Worm (Caenorhabditis elegans): Measurements from ENCODE around the gene Y82E9BR.22.

Gene Y82E9BR.22

DNA sequence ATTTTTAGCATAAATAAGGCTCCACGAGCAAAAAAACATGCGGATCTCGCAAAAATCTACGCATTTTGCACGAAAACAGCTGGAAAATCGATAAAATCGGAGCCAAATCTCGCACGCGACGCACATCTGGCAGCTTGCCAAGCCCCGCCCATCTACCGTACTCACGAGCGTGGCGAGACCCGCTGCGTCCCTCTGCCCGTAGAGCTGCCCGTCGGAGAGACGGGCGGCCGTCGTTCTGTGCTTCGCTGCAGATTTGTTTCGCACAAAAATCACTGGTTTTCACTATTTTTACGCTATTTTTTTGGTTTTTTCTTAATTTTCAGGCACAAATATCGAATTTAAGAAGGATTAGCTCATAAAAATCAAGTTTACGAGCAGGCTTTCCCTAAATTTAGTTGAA is 9.7 kb upstream of the Y82E9BR.22 start (continued):
- peak; percentile 12 for TF ChIP-seq ceh-8 (GFP tag; optimal IDR thresholded peaks at IDR 0.05)
- TF ChIP-seq snpc-4 (tag; optimal IDR thresholded peaks at IDR 0.05), result peak; percentile 34
- TF ChIP-seq mep-1 (tag; optimal IDR thresholded peaks at IDR 0.05), result peak; percentile 66
- TF ChIP-seq nhr-237 (tag; optimal IDR thresholded peaks at IDR 0.05), result peak; percentile 42
- TF ChIP-seq sup-37 (GFP tag; optimal IDR thresholded peaks at IDR 0.05), result peak; percentile 72
- peak; percentile 83 for TF ChIP-seq unc-86 (tag; optimal IDR thresholded peaks at IDR 0.05)
- peak; percentile 87 for TF ChIP-seq skn-1 (tag; optimal IDR thresholded peaks at IDR 0.05)
- TF ChIP-seq pax-3 (tag; optimal IDR thresholded peaks at IDR 0.05), result peak; percentile 83
- TF ChIP-seq elt-3 (tag; optimal IDR thresholded peaks at IDR 0.05), result peak in 3 of 6 experiments; percentile 61 to 70 (median 69)
- peak; percentile 70 for TF ChIP-seq unc-130 (tag; optimal IDR thresholded peaks at IDR 0.05)
- no peak for TF ChIP-seq Y116A8C.19 (tag; optimal IDR thresholded peaks at IDR 0.05; ENCODE audit: borderline replicate concordance)
- TF ChIP-seq fkh-8 (tag; optimal IDR thresholded peaks at IDR 0.05), result peak; percentile 90
- peak; percentile 93 for TF ChIP-seq nhr-47 (tag; optimal IDR thresholded peaks at IDR 0.05)
- no peak for TF ChIP-seq nhr-11 (tag; optimal IDR thresholded peaks at IDR 0.05)
- TF ChIP-seq lin-35 (GFP tag; optimal IDR thresholded peaks at IDR 0.05), result peak; percentile 82 to 89
- no peak for TF ChIP-seq ceh-63 (GFP tag; optimal IDR thresholded peaks at IDR 0.05)
- TF ChIP-seq egl-27 (tag; optimal IDR thresholded peaks at IDR 0.05), result no peak
- TF ChIP-seq lsy-2 (tag; optimal IDR thresholded peaks at IDR 0.05), result peak; percentile 99
- peak; percentile 15 for TF ChIP-seq aly-2 (tag; optimal IDR thresholded peaks at IDR 0.05)
- no peak for TF ChIP-seq unc-62 (GFP tag; optimal IDR thresholded peaks at IDR 0.05)
- TF ChIP-seq efl-3 (GFP tag; optimal IDR thresholded peaks at IDR 0.05), result no peak
- peak; percentile 85 to 97 (median 86) for TF ChIP-seq ceh-82 (tag; optimal IDR thresholded peaks at IDR 0.05)
- TF ChIP-seq nhr-77 (tag; optimal IDR thresholded peaks at IDR 0.05), result peak; percentile 79
- TF ChIP-seq zip-4 (GFP tag; optimal IDR thresholded peaks at IDR 0.05), result peak; percentile 62
- peak; percentile 93 for TF ChIP-seq nhr-85 (tag)
- TF ChIP-seq nhr-19 (GFP tag; conservative IDR thresholded peaks at IDR 0.05), result peak; percentile 89
- peak; percentile 85 for TF ChIP-seq jun-1 (tag; optimal IDR thresholded peaks at IDR 0.05)
- TF ChIP-seq ets-5 (GFP tag; IDR thresholded peaks at IDR 0.05), result no peak
- peak; percentile 47 for TF ChIP-seq ztf-4 (tag; optimal IDR thresholded peaks at IDR 0.05)
- no peak for TF ChIP-seq unc-30 (tag; optimal IDR thresholded peaks at IDR 0.05)
- no peak for TF ChIP-seq alr-1 (tag; optimal IDR thresholded peaks at IDR 0.05; ENCODE audit: borderline replicate concordance)
- TF ChIP-seq ztf-11 (tag; optimal IDR thresholded peaks at IDR 0.05), result peak in 1 of 2 experiments; percentile 73
- peak; percentile 69 for TF ChIP-seq irx-1 (tag; optimal IDR thresholded peaks at IDR 0.05)
- TF ChIP-seq pag-3 (tag; optimal IDR thresholded peaks at IDR 0.05; ENCODE audit: borderline replicate concordance, insufficient read depth), result no peak
- TF ChIP-seq ama-1 (optimal IDR thresholded peaks at IDR 0.05), result peak; percentile 80

DNA sequence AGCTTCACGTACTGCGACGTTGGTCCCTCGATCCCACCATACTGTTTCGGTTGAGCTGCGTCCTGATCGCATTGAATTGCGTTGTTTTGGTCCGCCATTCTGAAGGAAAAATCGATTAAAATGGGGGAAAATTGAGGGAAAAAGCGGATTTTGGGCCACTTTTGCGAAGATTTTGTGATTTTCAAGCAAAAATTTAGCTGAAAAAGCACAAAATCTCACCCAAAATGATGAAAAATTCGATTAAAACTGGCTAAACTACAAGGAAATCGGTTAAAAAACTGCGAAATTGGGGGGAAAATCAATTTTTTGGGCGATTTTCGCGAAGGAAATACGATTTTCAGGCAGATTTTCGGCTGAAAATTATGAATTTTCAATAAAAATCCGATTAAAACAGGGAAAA is 8.1 kb upstream of the Y82E9BR.22 start, which contains the start of gene elc-1:
Gene elc-1 (minus strand): TSS at position 101 of the 400 bp plus-strand sequence.
- TF ChIP-seq nhr-237 (tag; optimal IDR thresholded peaks at IDR 0.05) (no peak), ama-1 (optimal IDR thresholded peaks at IDR 0.05) (no peak), efl-3 (GFP tag; optimal IDR thresholded peaks at IDR 0.05) (no peak), unc-130 (tag; optimal IDR thresholded peaks at IDR 0.05) (no peak), sox-4 (tag; optimal IDR thresholded peaks at IDR 0.05) (no peak), lin-13 (GFP tag; optimal IDR thresholded peaks at IDR 0.05) (no peak), unc-30 (tag; optimal IDR thresholded peaks at IDR 0.05) (no peak), mef-2 (tag; optimal IDR thresholded peaks at IDR 0.05) (no peak), fkh-4 (tag; optimal IDR thresholded peaks at IDR 0.05; ENCODE audit: borderline replicate concordance) (no peak), alr-1 (tag; optimal IDR thresholded peaks at IDR 0.05; ENCODE audit: borderline replicate concordance) (no peak), C16A3.4 (tag; optimal IDR thresholded peaks at IDR 0.05) (no peak)

DNA sequence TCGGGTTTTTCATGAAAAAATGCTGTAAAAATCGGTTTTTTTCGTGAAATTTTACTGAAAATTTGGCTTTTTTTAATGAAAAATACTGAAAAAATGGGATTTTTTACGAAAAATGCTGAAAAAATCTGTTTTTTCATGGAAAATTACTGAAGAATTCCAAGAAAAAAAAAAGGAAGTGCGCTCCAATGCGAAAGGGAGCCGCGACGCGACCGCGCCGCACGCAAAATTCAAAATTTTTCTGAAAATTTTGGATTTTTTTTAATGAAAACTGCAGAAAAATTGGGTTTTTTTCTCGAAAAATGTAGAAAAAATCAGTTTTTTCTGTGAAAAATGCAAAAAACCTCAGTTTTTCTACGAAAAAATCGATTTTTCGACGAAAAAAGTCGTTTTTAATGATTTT is 7.5 kb upstream of the Y82E9BR.22 start:
- TF ChIP-seq fkh-8 (tag; optimal IDR thresholded peaks at IDR 0.05), result no peak
- TF ChIP-seq nhr-28 (tag; optimal IDR thresholded peaks at IDR 0.05), result no peak
- TF ChIP-seq xbp-1 (tag; optimal IDR thresholded peaks at IDR 0.05), result no peak
- no peak for TF ChIP-seq pqm-1 (tag; optimal IDR thresholded peaks at IDR 0.05)
- no peak for TF ChIP-seq Y116A8C.19 (tag; optimal IDR thresholded peaks at IDR 0.05; ENCODE audit: borderline replicate concordance)
- no peak for TF ChIP-seq ztf-11 (tag; optimal IDR thresholded peaks at IDR 0.05)
- no peak for TF ChIP-seq efl-1 (optimal IDR thresholded peaks at IDR 0.05)
- TF ChIP-seq efl-1 (GFP tag; optimal IDR thresholded peaks at IDR 0.05 in 1 of 2), result no peak
